Worm (Caenorhabditis elegans) whole organism, young adult: Measurements from ENCODE around the gene C18F10.2.
A peak's percentile ranks its signal among the peaks of the same experiment; 100 is the strongest.

Source experiments
- B0035.1 ChIP-seq: sonication (generic microtip); optimal IDR thresholded peaks from 2 replicates; lab custom pipeline; 2016; ENCODE audit warnings: missing genetic modification characterization, mild to moderate bottlenecking, missing compliant biosample characterization, missing genotype, missing genetic modification reagents
- F10E7.11 ChIP-seq: sonication (generic microtip); optimal IDR thresholded peaks from 2 replicates; lab custom pipeline; 2017; ENCODE audit warnings: mild to moderate bottlenecking, missing genetic modification characterization, moderate library complexity, missing compliant biosample characterization
- F52B5.7 ChIP-seq: sonication (generic microtip); optimal IDR thresholded peaks from 2 replicates; lab custom pipeline; 2016; ENCODE audit warnings: mild to moderate bottlenecking, missing genetic modification characterization, missing compliant biosample characterization
- F55B11.4 ChIP-seq: sonication (generic microtip); optimal IDR thresholded peaks from 2 replicates; lab custom pipeline; 2016; ENCODE audit warnings: missing compliant biosample characterization, missing genetic modification characterization, borderline replicate concordance; ENCODE audit not compliant: insufficient read depth
- F57A8.1 ChIP-seq: fragments of 200-800 bp; sonication (Bioruptor generic); optimal IDR thresholded peaks from 2 replicates; lab custom pipeline; 2018; ENCODE audit warnings: mild to moderate bottlenecking, missing genetic modification characterization, moderate library complexity, missing compliant biosample characterization
- F57C9.4 ChIP-seq: sonication (generic microtip); optimal IDR thresholded peaks from 2 replicates; lab custom pipeline; 2017; ENCODE audit warnings: mild to moderate bottlenecking, missing genetic modification characterization, missing compliant biosample characterization
- K11D2.4 ChIP-seq: fragments of 200-800 bp; sonication (Bioruptor generic); IDR thresholded peaks from 2 replicates; pipeline ENCODE4 v1.3.6; 2022; ENCODE audit warnings: missing genetic modification reagents, missing genetic modification characterization, missing compliant biosample characterization
- K12H6.12 ChIP-seq: fragments of 200-800 bp; sonication (Bioruptor generic); optimal IDR thresholded peaks from 2 replicates; lab custom pipeline; 2018; ENCODE audit warnings: mild to moderate bottlenecking, missing genetic modification characterization, missing compliant biosample characterization
- T07F8.4 ChIP-seq: sonication (generic microtip); optimal IDR thresholded peaks from 2 replicates; lab custom pipeline; 2016; ENCODE audit warnings: mild to moderate bottlenecking, missing genetic modification characterization, moderate library complexity, missing compliant biosample characterization
- Y53F4B.3 ChIP-seq: fragments of 200-800 bp; sonication (Bioruptor generic); IDR thresholded peaks from 2 replicates; pipeline ENCODE4 v1.3.6; 2022; ENCODE audit warnings: missing genetic modification reagents, missing genetic modification characterization, missing compliant biosample characterization
- Y53G8AR.9 ChIP-seq: fragments of 200-800 bp; sonication (Bioruptor generic); conservative IDR thresholded peaks from 2 replicates; pipeline ENCODE4 v1.3.6; 2022; ENCODE audit warnings: missing genetic modification reagents, missing genetic modification characterization, missing compliant biosample characterization
- Y67H2A.10 ChIP-seq: fragments of 200-800 bp; sonication (Bioruptor generic); conservative IDR thresholded peaks from 2 replicates; pipeline ENCODE4 v1.3.6; 2022; ENCODE audit warnings: missing genetic modification reagents, missing genetic modification characterization, missing compliant biosample characterization
- akir-1 ChIP-seq: fragments of 200-800 bp; sonication (Bioruptor generic); optimal IDR thresholded peaks from 2 replicates; lab custom pipeline; 2018; ENCODE audit warnings: mild to moderate bottlenecking, missing genetic modification characterization, moderate library complexity, missing compliant biosample characterization
- aptf-2 ChIP-seq: fragments of 200-800 bp; sonication (Bioruptor generic); conservative IDR thresholded peaks from 2 replicates; pipeline ENCODE4 v1.3.6; 2022; ENCODE audit warnings: missing genetic modification reagents, missing genetic modification characterization, missing compliant biosample characterization
- athp-1 ChIP-seq: sonication (generic microtip); optimal IDR thresholded peaks from 2 replicates; lab custom pipeline; 2017; ENCODE audit warnings: mild to moderate bottlenecking, missing genetic modification characterization, missing compliant biosample characterization
- bed-2 ChIP-seq: fragments of 200-800 bp; sonication (Bioruptor generic); IDR thresholded peaks from 2 replicates; pipeline ENCODE4 v1.3.6; 2022; ENCODE audit warnings: missing genetic modification reagents, missing genetic modification characterization, missing compliant biosample characterization
- cebp-2 ChIP-seq: fragments of 200-800 bp; sonication (Bioruptor generic); IDR thresholded peaks from 2 replicates; pipeline ENCODE4 v1.3.6; 2022; ENCODE audit warnings: missing genetic modification characterization, missing compliant biosample characterization
- ceh-27 ChIP-seq: fragments of 200-800 bp; sonication (Bioruptor generic); optimal IDR thresholded peaks from 2 replicates; lab custom pipeline; 2018; ENCODE audit warnings: mild to moderate bottlenecking, missing genetic modification characterization, moderate library complexity, missing compliant biosample characterization
- ceh-58 ChIP-seq: fragments of 200-800 bp; sonication (Bioruptor generic); IDR thresholded peaks from 2 replicates; pipeline ENCODE4 v1.3.6; 2022; ENCODE audit warnings: missing genetic modification characterization, missing compliant biosample characterization
- ceh-79 ChIP-seq: sonication (generic microtip); optimal IDR thresholded peaks from 2 replicates; lab custom pipeline; 2017; ENCODE audit warnings: mild to moderate bottlenecking, missing genetic modification characterization, missing compliant biosample characterization
- egl-18 ChIP-seq: fragments of 200-800 bp; sonication (Bioruptor generic); IDR thresholded peaks from 2 replicates; pipeline ENCODE4 v1.3.6; 2022; ENCODE audit warnings: missing genetic modification reagents, missing genetic modification characterization, missing compliant biosample characterization
- egl-44 ChIP-seq: fragments of 200-800 bp; sonication (Bioruptor generic); IDR thresholded peaks from 2 replicates; pipeline ENCODE4 v1.3.6; 2022; ENCODE audit warnings: missing genetic modification reagents, missing genetic modification characterization, missing compliant biosample characterization
- lag-1 ChIP-seq: fragments of 200-800 bp; sonication (Bioruptor generic); IDR thresholded peaks from 2 replicates; pipeline ENCODE4 v1.3.6; 2022; ENCODE audit warnings: missing genetic modification reagents, missing genetic modification characterization, missing compliant biosample characterization
- let-526 ChIP-seq: fragments of 200-800 bp; sonication (Bioruptor generic); IDR thresholded peaks from 2 replicates; pipeline ENCODE4 v1.3.6; 2022; ENCODE audit warnings: missing genetic modification reagents, missing genetic modification characterization, missing compliant biosample characterization
- let-607 ChIP-seq, 2 experiments: fragments of 200-800 bp in 1 of 2; sonication (Bioruptor generic) in 1 of 2; sonication (generic microtip) in 1 of 2; optimal IDR thresholded peaks; 2 replicates each; lab custom pipeline; 2016 to 2018; ENCODE audit warnings: mild to moderate bottlenecking in 2 of 2, missing compliant biosample characterization in 2 of 2, missing genetic modification characterization in 2 of 2, moderate library complexity in 2 of 2, missing genotype in 1 of 2
- lin-26 ChIP-seq: fragments of 200-800 bp; sonication (Bioruptor generic); IDR thresholded peaks from 2 replicates; pipeline ENCODE4 v1.3.6; 2022; ENCODE audit warnings: missing genetic modification reagents, missing genetic modification characterization, missing compliant biosample characterization
- lin-35 ChIP-seq, 3 experiments: fragments of 150-350 bp in 2 of 3; sonication (generic microtip) in 1 of 3; optimal IDR thresholded peaks; 2 replicates each; lab custom pipeline; 2014 to 2018; ENCODE audit warnings: missing biosample characterization in 3 of 3, missing genetic modification characterization in 3 of 3, missing genetic modification reagents in 3 of 3
- lsy-27 ChIP-seq: sonication (generic microtip); optimal IDR thresholded peaks from 2 replicates; lab custom pipeline; 2017; ENCODE audit warnings: missing genetic modification characterization, mild to moderate bottlenecking, missing compliant biosample characterization, antibody characterized with exemption, missing genotype, borderline replicate concordance; ENCODE audit not compliant: insufficient read depth
- nfya-1 ChIP-seq: sonication (generic microtip); optimal IDR thresholded peaks from 2 replicates; lab custom pipeline; 2017; ENCODE audit warnings: antibody characterized with exemption, missing compliant biosample characterization, missing genetic modification characterization, borderline replicate concordance; ENCODE audit not compliant: insufficient read depth
- nhr-120 ChIP-seq: fragments of 200-800 bp; sonication (Bioruptor generic); IDR thresholded peaks from 2 replicates; pipeline ENCODE4 v1.3.6; 2022; ENCODE audit warnings: missing genetic modification characterization, missing compliant biosample characterization
- nhr-80 ChIP-seq: sonication (generic microtip); optimal IDR thresholded peaks from 2 replicates; lab custom pipeline; 2016; ENCODE audit warnings: missing genetic modification characterization, missing compliant biosample characterization
- nhr-90 ChIP-seq: sonication (generic microtip); optimal IDR thresholded peaks from 2 replicates; lab custom pipeline; 2016; ENCODE audit warnings: missing genotype, mild to moderate bottlenecking, missing genetic modification characterization, missing compliant biosample characterization
- pbrm-1 ChIP-seq: fragments of 200-800 bp; sonication (Bioruptor generic); IDR thresholded peaks from 2 replicates; pipeline ENCODE4 v1.3.6; 2022; ENCODE audit warnings: missing genetic modification reagents, missing genetic modification characterization, missing compliant biosample characterization
- pha-4 ChIP-seq: fragments of 150-350 bp; sonication (generic microtip); optimal IDR thresholded peaks from 2 replicates; lab custom pipeline; 2014; ENCODE audit warnings: missing biosample characterization, missing genetic modification reagents, missing genetic modification characterization
- rcor-1 ChIP-seq: fragments of 200-800 bp; sonication (Bioruptor generic); IDR thresholded peaks from 2 replicates; pipeline ENCODE4 v1.3.6; 2022; ENCODE audit warnings: missing genetic modification reagents, missing genetic modification characterization, missing compliant biosample characterization
- repo-1 ChIP-seq: sonication (generic microtip); optimal IDR thresholded peaks from 2 replicates; lab custom pipeline; 2017; ENCODE audit warnings: mild to moderate bottlenecking, missing genetic modification characterization, missing compliant biosample characterization
- sdz-38 ChIP-seq: sonication (generic microtip); optimal IDR thresholded peaks from 2 replicates; lab custom pipeline; 2016; ENCODE audit warnings: missing genotype, missing genetic modification characterization, missing compliant biosample characterization
- sea-2 ChIP-seq: fragments of 200-800 bp; sonication (Bioruptor generic); IDR thresholded peaks from 2 replicates; pipeline ENCODE4 v1.3.6; 2022; ENCODE audit warnings: missing genetic modification characterization, missing compliant biosample characterization
- snpc-1.3 ChIP-seq: sonication (generic microtip); optimal IDR thresholded peaks from 2 replicates; lab custom pipeline; 2017; ENCODE audit warnings: missing genetic modification characterization, mild to moderate bottlenecking, missing compliant biosample characterization, antibody characterized with exemption, moderate library complexity, missing genotype, missing genetic modification reagents; ENCODE audit not compliant: insufficient read depth
- snpc-4 ChIP-seq, 5 experiments: fragments of 150-350 bp in 1 of 5; sonication (generic microtip) in 4 of 5; optimal IDR thresholded peaks; 2 replicates each; lab custom pipeline; 2014 to 2018; ENCODE audit warnings: missing genetic modification characterization in 5 of 5, missing biosample characterization in 3 of 5, antibody characterized with exemption in 2 of 5, mild to moderate bottlenecking in 2 of 5, missing compliant biosample characterization in 2 of 5, missing genotype in 2 of 5, moderate library complexity in 2 of 5, missing genetic modification reagents in 1 of 5
- tbx-9 ChIP-seq: sonication (generic microtip); optimal IDR thresholded peaks from 2 replicates; lab custom pipeline; 2016; ENCODE audit warnings: borderline replicate concordance, missing genetic modification characterization, inconsistent platforms, missing compliant biosample characterization
- xnd-1 ChIP-seq: sonication (generic microtip); optimal IDR thresholded peaks from 2 replicates; lab custom pipeline; 2016; ENCODE audit warnings: missing genotype, missing genetic modification reagents, missing genetic modification characterization, missing compliant biosample characterization
- zim-3 ChIP-seq: sonication (generic microtip); optimal IDR thresholded peaks from 2 replicates; lab custom pipeline; 2017; ENCODE audit warnings: mild to moderate bottlenecking, missing genetic modification characterization, moderate library complexity, missing compliant biosample characterization
- ztf-26 ChIP-seq: sonication (generic microtip); optimal IDR thresholded peaks from 2 replicates; lab custom pipeline; 2017; ENCODE audit warnings: missing genetic modification characterization, missing compliant biosample characterization
- ztf-28 ChIP-seq: fragments of 200-800 bp; sonication (Bioruptor generic); IDR thresholded peaks from 2 replicates; pipeline ENCODE4 v1.3.6; 2022; ENCODE audit warnings: missing genetic modification reagents, missing genetic modification characterization, missing compliant biosample characterization
- ztf-3 ChIP-seq: fragments of 200-800 bp; sonication (Bioruptor generic); optimal IDR thresholded peaks from 2 replicates; lab custom pipeline; 2018; ENCODE audit warnings: mild to moderate bottlenecking, missing genetic modification characterization, missing compliant biosample characterization
- ztf-6 ChIP-seq: fragments of 200-800 bp; sonication (Bioruptor generic); IDR thresholded peaks from 2 replicates; pipeline ENCODE4 v1.3.6; 2022; ENCODE audit warnings: missing genetic modification reagents, missing genetic modification characterization, missing compliant biosample characterization

The C18F10.2 gene

ce11 chrIII:6278301-6278827 lies 5.4 kb downstream of the C18F10.2 start, which contains the start of gene C18F10.7 (continued):
- TF ChIP-seq snpc-4 (GFP tag; optimal IDR thresholded peaks at IDR 0.05; lab: Kevin White, UChicago), result no peak
- peak in 2 of 4 experiments; percentile 9 to 39 for TF ChIP-seq snpc-4 (tag; optimal IDR thresholded peaks at IDR 0.05; lab: Kevin White, UChicago)
- peak; percentile 60; the same call in 1 of the 2 replicates for TF ChIP-seq pbrm-1 (GFP tag; lab: Robert Waterston, UW)
- TF ChIP-seq sea-2, result no peak
- no peak for TF ChIP-seq K12H6.12 (tag; lab: Kevin White, UChicago)
- no peak for TF ChIP-seq Y67H2A.10 (GFP tag; lab: Robert Waterston, UW)
- TF ChIP-seq nhr-90 (tag; lab: Kevin White, UChicago), result no peak
- peak; percentile 83 for TF ChIP-seq snpc-1.3 (tag; lab: Kevin White, UChicago)
- TF ChIP-seq xnd-1 (tag; lab: Kevin White, UChicago), result peak; percentile 61
- no peak for TF ChIP-seq B0035.1 (tag; lab: Kevin White, UChicago)
- TF ChIP-seq lag-1 (GFP tag; lab: Robert Waterston, UW), result no peak
- no peak for TF ChIP-seq F57C9.4 (tag; lab: Kevin White, UChicago)
- no peak for TF ChIP-seq T07F8.4 (tag; lab: Kevin White, UChicago)
- TF ChIP-seq ceh-79 (tag; lab: Kevin White, UChicago), result no peak
- peak in 1 of 3 experiments; percentile 50 for TF ChIP-seq lin-35 (GFP tag; optimal IDR thresholded peaks at IDR 0.05; lab: Kevin White, UChicago)
- TF ChIP-seq lsy-27 (tag; lab: Kevin White, UChicago), result no peak
- TF ChIP-seq ztf-6 (GFP tag; lab: Robert Waterston, UW), result no peak
- TF ChIP-seq sdz-38 (tag; lab: Kevin White, UChicago), result no peak
- no peak for TF ChIP-seq pha-4 (tag; lab: Kevin White, UChicago)
- TF ChIP-seq let-526, result no peak
- no peak for TF ChIP-seq F10E7.11 (tag; lab: Kevin White, UChicago)
- no peak for TF ChIP-seq nfya-1 (tag; lab: Kevin White, UChicago)
- peak; percentile 8 for TF ChIP-seq nhr-80 (tag; lab: Kevin White, UChicago)
- no peak for TF ChIP-seq bed-2
- TF ChIP-seq Y53G8AR.9 (GFP tag; lab: Robert Waterston, UW), result peak; percentile 42; the same call in 1 of the 2 replicates
- TF ChIP-seq tbx-9 (tag; lab: Kevin White, UChicago), result no peak
- TF ChIP-seq aptf-2 (GFP tag; lab: Robert Waterston, UW), result no peak
- TF ChIP-seq zim-3 (tag; lab: Kevin White, UChicago), result no peak
- no peak for TF ChIP-seq repo-1
- no peak for TF ChIP-seq F55B11.4
- no peak for TF ChIP-seq ztf-28
- no peak for TF ChIP-seq egl-44
- no peak for TF ChIP-seq ztf-26 (tag; lab: Kevin White, UChicago)
- no peak for TF ChIP-seq egl-18 (GFP tag; lab: Robert Waterston, UW)
- TF ChIP-seq ceh-58, result no peak
- TF ChIP-seq K11D2.4 (GFP tag; lab: Robert Waterston, UW), result no peak
- TF ChIP-seq cebp-2 (GFP tag; lab: Robert Waterston, UW), result no peak
- no peak for TF ChIP-seq lin-26 (GFP tag; lab: Robert Waterston, UW)
- TF ChIP-seq rcor-1, result no peak
- no peak for TF ChIP-seq let-607 (tag; optimal IDR thresholded peaks at IDR 0.05; lab: Kevin White, UChicago)
- TF ChIP-seq F52B5.7 (tag; lab: Kevin White, UChicago), result no peak
- peak; percentile 36 for TF ChIP-seq athp-1 (tag; lab: Kevin White, UChicago)
- TF ChIP-seq akir-1 (GFP tag; lab: Kevin White, UChicago), result no peak
- no peak for TF ChIP-seq ztf-3
- no peak for TF ChIP-seq Y53F4B.3 (GFP tag; lab: Robert Waterston, UW)
- no peak for TF ChIP-seq nhr-120 (GFP tag; lab: Robert Waterston, UW)
- no peak for TF ChIP-seq ceh-27
- TF ChIP-seq F57A8.1 (GFP tag; lab: Kevin White, UChicago), result no peak
